Fruit fly (Drosophila melanogaster) whole organism, adult: ENCODE results near the gene Mst57Dc.
A peak's percentile ranks its signal among the peaks of the same experiment; 100 is the strongest.

ENCODE experiments used
- CG11617 ChIP-seq: fragments of 200-800 bp; sonication (Bioruptor generic); optimal IDR thresholded peaks from 2 replicates; lab custom pipeline; 2017; ENCODE audit warnings: mild to moderate bottlenecking, missing biosample characterization, missing genetic modification reagents, missing genetic modification characterization
- CG12768 ChIP-seq: fragments of 200-800 bp; sonication (Bioruptor generic); optimal IDR thresholded peaks from 2 replicates; lab custom pipeline; 2017; ENCODE audit warnings: missing biosample characterization, missing genetic modification characterization, mild to moderate bottlenecking, moderate library complexity, missing genetic modification reagents
- CG14711 ChIP-seq: fragments of 200-800 bp; sonication (Bioruptor generic); optimal IDR thresholded peaks from 2 replicates; lab custom pipeline; 2018; ENCODE audit warnings: missing biosample characterization, mild to moderate bottlenecking, missing genetic modification characterization, moderate library complexity
- CG1620 ChIP-seq: fragments of 200-800 bp; sonication (Bioruptor generic); optimal IDR thresholded peaks from 2 replicates; lab custom pipeline; 2016; ENCODE audit warnings: missing biosample characterization, missing genetic modification characterization
- CG33017 ChIP-seq: fragments of 200-800 bp; sonication (Bioruptor generic); optimal IDR thresholded peaks from 2 replicates; lab custom pipeline; 2018; ENCODE audit warnings: missing biosample characterization, mild to moderate bottlenecking, missing genetic modification characterization, moderate library complexity
- CG5204 ChIP-seq: fragments of 200-800 bp; sonication (Bioruptor generic); optimal IDR thresholded peaks from 2 replicates; lab custom pipeline; 2016; ENCODE audit warnings: missing biosample characterization, missing genetic modification characterization
- CG7045 ChIP-seq: fragments of 200-800 bp; sonication (Bioruptor generic); optimal IDR thresholded peaks from 2 replicates; lab custom pipeline; 2017; ENCODE audit warnings: missing biosample characterization, mild to moderate bottlenecking, missing genetic modification characterization
- CG7101 ChIP-seq: fragments of 200-800 bp; sonication (Bioruptor generic); optimal IDR thresholded peaks from 2 replicates; lab custom pipeline; 2018; ENCODE audit warnings: missing biosample characterization, mild to moderate bottlenecking, missing genetic modification characterization, moderate library complexity
- Clk ChIP-seq: fragments of 200-800 bp; sonication (Bioruptor generic); optimal IDR thresholded peaks from 2 replicates; lab custom pipeline; 2017; ENCODE audit warnings: missing biosample characterization, missing genetic modification characterization
- Crg-1 ChIP-seq: fragments of 200-800 bp; sonication (Bioruptor generic); optimal IDR thresholded peaks from 2 replicates; lab custom pipeline; 2016; ENCODE audit warnings: missing biosample characterization, missing genetic modification characterization
- Hr96 ChIP-seq: fragments of 200-800 bp; sonication (Bioruptor generic); optimal IDR thresholded peaks from 2 replicates; lab custom pipeline; 2016; ENCODE audit warnings: missing biosample characterization, missing genetic modification characterization
- Mnt ChIP-seq: fragments of 200-800 bp; sonication (Bioruptor generic); optimal IDR thresholded peaks from 2 replicates; lab custom pipeline; 2016; ENCODE audit warnings: missing biosample characterization, mild to moderate bottlenecking, missing genetic modification characterization
- bab1 ChIP-seq: fragments of 200-800 bp; sonication (Bioruptor generic); optimal IDR thresholded peaks from 3 replicates; lab custom pipeline; 2019; ENCODE audit warnings: missing biosample characterization, mild to moderate bottlenecking, missing genetic modification characterization, moderate library complexity
- cic ChIP-seq: fragments of 200-800 bp; sonication (Bioruptor generic); optimal IDR thresholded peaks from 2 replicates; lab custom pipeline; 2017; ENCODE audit warnings: missing biosample characterization, mild to moderate bottlenecking, missing genetic modification characterization, moderate library complexity
- cnc ChIP-seq, 2 experiments: fragments of >200 bp; optimal IDR thresholded peaks; 2 replicates each; lab custom pipeline; 2017
- kay ChIP-seq: fragments of 200-800 bp; sonication (Bioruptor generic); peaks from one replicate; lab custom pipeline; 2016; ENCODE audit warnings: missing biosample characterization, missing genetic modification characterization, borderline replicate concordance
- ovo ChIP-seq: fragments of 200-800 bp; sonication (Bioruptor generic); optimal IDR thresholded peaks from 2 replicates; lab custom pipeline; 2016; ENCODE audit warnings: missing biosample characterization, missing genetic modification characterization
- pad ChIP-seq: fragments of 200-800 bp; sonication (Bioruptor generic); optimal IDR thresholded peaks from 3 replicates; lab custom pipeline; 2017; ENCODE audit warnings: missing biosample characterization, missing genetic modification characterization, mild to moderate bottlenecking, moderate library complexity, missing genetic modification reagents
- tj ChIP-seq: fragments of 200-800 bp; sonication (Bioruptor generic); optimal IDR thresholded peaks from 3 replicates; lab custom pipeline; 2017; ENCODE audit warnings: missing biosample characterization, mild to moderate bottlenecking, missing genetic modification characterization, moderate library complexity
- toe ChIP-seq: fragments of 200-800 bp; sonication (Bioruptor generic); optimal IDR thresholded peaks from 2 replicates; lab custom pipeline; 2016; ENCODE audit warnings: missing biosample characterization, missing genetic modification characterization

The Mst57Dc gene

dm6 chr3R:25829598-25829997, at the start of gene Mst57Dc:
Mst57Dc (minus strand) TSS chr3R:25829698.
- TF ChIP-seq CG5204 (GFP tag; lab: Kevin White, UChicago) (no peak), CG11617 (GFP tag; lab: Kevin White, UChicago) (no peak), pad (GFP tag; lab: Kevin White, UChicago) (no peak), CG12768 (GFP tag; lab: Kevin White, UChicago) (no peak), kay (no peak), Clk (no peak), tj (no peak), Mnt (GFP tag; lab: Kevin White, UChicago) (no peak), CG14711 (no peak), Crg-1 (GFP tag; lab: Kevin White, UChicago) (no peak), CG33017 (tag; lab: Kevin White, UChicago) (no peak)

dm6 chr3R:25877064-25877463, 47.6 kb upstream of the Mst57Dc start:
- TF ChIP-seq kay, result peak; percentile 39
- no peak for TF ChIP-seq CG1620 (GFP tag; lab: Kevin White, UChicago)
- no peak for TF ChIP-seq Hr96
- TF ChIP-seq CG33017 (tag; lab: Kevin White, UChicago), result no peak

dm6 chr3R:25876639-25877038, 47.1 kb upstream of the Mst57Dc start:
- TF ChIP-seq tj (no peak), CG1620 (GFP tag; lab: Kevin White, UChicago) (no peak), pad (GFP tag; lab: Kevin White, UChicago) (no peak), CG5204 (GFP tag; lab: Kevin White, UChicago) (no peak)

- TF ChIP-seq CG7045 (GFP tag; lab: Kevin White, UChicago) (no peak), toe (GFP tag; lab: Kevin White, UChicago) (no peak), CG14711 (no peak), tj (no peak), Hr96 (no peak), Crg-1 (GFP tag; lab: Kevin White, UChicago) (no peak), ovo (GFP tag; lab: Kevin White, UChicago) (no peak), CG11617 (GFP tag; lab: Kevin White, UChicago) (no peak), pad (GFP tag; lab: Kevin White, UChicago) (no peak), kay (no peak), bab1 (GFP tag; lab: Kevin White, UChicago) (no peak), cnc (optimal IDR thresholded peaks at IDR 0.05; lab: Kevin White, UChicago) (no peak)
These were observed 40.9 kb upstream of the Mst57Dc start for dm6 chr3R:25870389-25870788.

dm6 chr3R:25855594-25856305, 26.3 kb upstream of the Mst57Dc start, which contains the start of gene CG5890:
CG5890 (plus strand) TSS chr3R:25856154.
- TF ChIP-seq cic (GFP tag; lab: Kevin White, UChicago), result no peak
- no peak for TF ChIP-seq CG11617 (GFP tag; lab: Kevin White, UChicago)
- peak; percentile 48 for TF ChIP-seq CG7045 (GFP tag; lab: Kevin White, UChicago)
- peak; percentile 21 for TF ChIP-seq Clk
- TF ChIP-seq CG12768 (GFP tag; lab: Kevin White, UChicago), result peak; percentile 40
- no peak for TF ChIP-seq bab1 (GFP tag; lab: Kevin White, UChicago)
- TF ChIP-seq toe (GFP tag; lab: Kevin White, UChicago), result peak; percentile 3
- no peak for TF ChIP-seq CG14711

dm6 chr3R:25854825-25855224, 25.3 kb upstream of the Mst57Dc start:
- no peak for TF ChIP-seq cic (GFP tag; lab: Kevin White, UChicago)
- TF ChIP-seq ovo (GFP tag; lab: Kevin White, UChicago), result no peak
- TF ChIP-seq CG33017 (tag; lab: Kevin White, UChicago), result peak; percentile 11
- TF ChIP-seq CG7045 (GFP tag; lab: Kevin White, UChicago), result peak; percentile 25
- TF ChIP-seq Hr96, result no peak

- TF ChIP-seq CG33017 (tag; lab: Kevin White, UChicago) (no peak), ovo (GFP tag; lab: Kevin White, UChicago) (peak; percentile 84), bab1 (GFP tag; lab: Kevin White, UChicago) (peak; percentile 49), CG11617 (GFP tag; lab: Kevin White, UChicago) (no peak), pad (GFP tag; lab: Kevin White, UChicago) (peak; percentile 19), CG14711 (peak; percentile 14), Hr96 (peak; percentile 11), Crg-1 (GFP tag; lab: Kevin White, UChicago) (peak; percentile 45)
These were observed 21.8 kb upstream of the Mst57Dc start, which contains the start of the genes CG14545 and CG5886 for dm6 chr3R:25851224-25851682. CG14545 (minus strand) TSS chr3R:25851291. CG5886 (plus strand) TSS chr3R:25851632.

dm6 chr3R:25831799-25832280, 2.3 kb upstream of the Mst57Dc start, which contains the start of the genes Mst57Da and alpha4GT2:
Mst57Da (minus strand) TSS chr3R:25831899.
alpha4GT2 (plus strand) TSS chr3R:25832230.
- TF ChIP-seq Mnt (GFP tag; lab: Kevin White, UChicago), result no peak
- no peak for TF ChIP-seq pad (GFP tag; lab: Kevin White, UChicago)
- TF ChIP-seq CG33017 (tag; lab: Kevin White, UChicago), result no peak
- TF ChIP-seq cnc (optimal IDR thresholded peaks at IDR 0.05; lab: Kevin White, UChicago), result no peak
- no peak for TF ChIP-seq CG12768 (GFP tag; lab: Kevin White, UChicago)
- no peak for TF ChIP-seq CG7101 (tag; lab: Kevin White, UChicago)
- no peak for TF ChIP-seq CG5204 (GFP tag; lab: Kevin White, UChicago)
- TF ChIP-seq CG11617 (GFP tag; lab: Kevin White, UChicago), result no peak
